Worm (Caenorhabditis elegans) whole organism, L4 larva: ENCODE results near the gene F52E1.2.

ENCODE experiments used
- egl-27 ChIP-seq: sonication (generic microtip); optimal IDR thresholded peaks from 3 replicates; lab custom pipeline; 2017; ENCODE audit warnings: missing biosample characterization, missing genetic modification reagents, missing genetic modification characterization
- pqm-1 ChIP-seq: sonication (generic microtip); optimal IDR thresholded peaks from 2 replicates; lab custom pipeline; 2017; ENCODE audit warnings: missing biosample characterization, missing genetic modification characterization
- set-16 ChIP-seq: fragments of 200-800 bp; sonication (Bioruptor generic); IDR thresholded peaks from 2 replicates; pipeline ENCODE4 v1.3.6; 2022; ENCODE audit warnings: missing genetic modification reagents, missing genetic modification characterization, missing compliant biosample characterization
- zag-1 ChIP-seq: fragments of 150-350 bp; optimal IDR thresholded peaks from 2 replicates; lab custom pipeline; 2014; ENCODE audit warnings: missing biosample characterization, missing genetic modification characterization
- zip-2 ChIP-seq: fragments of 150-350 bp; optimal IDR thresholded peaks from 2 replicates; lab custom pipeline; 2014; ENCODE audit warnings: missing biosample characterization, missing genetic modification characterization

DNA sequence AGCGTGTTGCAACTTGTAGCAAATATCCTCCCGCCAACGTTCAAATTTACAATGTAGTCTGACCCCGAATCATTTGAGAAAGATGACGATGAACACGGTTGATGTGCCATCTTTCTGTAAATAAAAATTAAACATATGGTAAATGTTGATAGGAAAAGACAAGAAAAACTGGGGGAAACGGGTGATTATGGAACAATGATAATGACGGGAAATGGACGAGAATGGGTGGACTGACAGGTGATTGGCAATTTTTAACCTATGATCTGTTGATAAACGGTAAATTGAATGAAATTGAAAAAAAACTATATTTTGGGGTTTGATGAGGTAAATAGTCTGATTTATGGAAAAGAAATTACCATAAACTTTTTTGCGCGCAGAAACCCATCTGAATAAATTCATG, 49.9 kb downstream of the F52E1.2 start, which contains the start of gene T23B12.6:
- TF ChIP-seq pqm-1 (tag; lab: Kevin White, UChicago) = peak; percentile 37
- TF ChIP-seq egl-27 (tag; lab: Kevin White, UChicago) = no peak
- no peak for TF ChIP-seq zag-1 (tag; lab: Kevin White, UChicago)
- no peak for TF ChIP-seq zip-2 (tag; lab: Kevin White, UChicago)
- no peak for TF ChIP-seq set-16 (GFP tag; lab: Robert Waterston, UW)
